Fruit fly (Drosophila melanogaster) whole organism, pupa: ENCODE measurements around the gene Mlp84B.

Experiments used
- CG12605 ChIP-seq: fragments of 200-800 bp; sonication (Bioruptor generic); IDR thresholded peaks from 2 replicates; pipeline ENCODE4 v1.3.6; 2022; ENCODE audit warnings: missing biosample characterization, missing genetic modification characterization
- CG13204 ChIP-seq: fragments of 200-800 bp; sonication (Bioruptor generic); optimal IDR thresholded peaks from 2 replicates; lab custom pipeline; 2018; ENCODE audit warnings: missing biosample characterization, mild to moderate bottlenecking, missing genetic modification characterization, moderate library complexity
- CG14655 ChIP-seq: fragments of 200-800 bp; sonication (Bioruptor generic); optimal IDR thresholded peaks from 3 replicates; lab custom pipeline; 2017; ENCODE audit warnings: mild to moderate bottlenecking, missing biosample characterization, missing genetic modification reagents, missing genetic modification characterization
- CG32121 ChIP-seq: fragments of 200-800 bp; sonication (Bioruptor generic); IDR thresholded peaks from 2 replicates; pipeline ENCODE4 v1.3.6; 2022; ENCODE audit warnings: missing biosample characterization, missing genetic modification characterization
- CG34367 ChIP-seq: fragments of 200-800 bp; sonication (Bioruptor generic); optimal IDR thresholded peaks from 2 replicates; lab custom pipeline; 2018; ENCODE audit warnings: missing biosample characterization, mild to moderate bottlenecking, missing genetic modification characterization
- CG8301 ChIP-seq: fragments of 200-800 bp; sonication (Bioruptor generic); optimal IDR thresholded peaks from 2 replicates; lab custom pipeline; 2018; ENCODE audit warnings: missing biosample characterization, mild to moderate bottlenecking, missing genetic modification characterization
- D1 ChIP-seq: fragments of 200-800 bp; sonication (Bioruptor generic); optimal IDR thresholded peaks from 2 replicates; lab custom pipeline; 2018; ENCODE audit warnings: missing biosample characterization, mild to moderate bottlenecking, missing genetic modification characterization, moderate library complexity
- EcR ChIP-seq: fragments of 200-800 bp; sonication (Bioruptor generic); optimal IDR thresholded peaks from 3 replicates; lab custom pipeline; 2019; ENCODE audit warnings: missing biosample characterization, missing genetic modification characterization, mild to moderate bottlenecking, moderate library complexity, missing genetic modification reagents
- Ets98B ChIP-seq: fragments of 200-800 bp; sonication (Bioruptor generic); IDR thresholded peaks from 2 replicates; pipeline ENCODE4 v1.3.6; 2022; ENCODE audit warnings: missing biosample characterization, missing genetic modification characterization
- Pif1A ChIP-seq: fragments of 200-800 bp; sonication (Bioruptor generic); optimal IDR thresholded peaks from 3 replicates; lab custom pipeline; 2016; ENCODE audit warnings: missing biosample characterization, missing genetic modification characterization
- fd96Ca ChIP-seq: fragments of 200-800 bp; sonication (Bioruptor generic); IDR thresholded peaks from 3 replicates; pipeline ENCODE4 v1.3.6; 2022; ENCODE audit warnings: missing biosample characterization, missing genetic modification characterization

DNA sequence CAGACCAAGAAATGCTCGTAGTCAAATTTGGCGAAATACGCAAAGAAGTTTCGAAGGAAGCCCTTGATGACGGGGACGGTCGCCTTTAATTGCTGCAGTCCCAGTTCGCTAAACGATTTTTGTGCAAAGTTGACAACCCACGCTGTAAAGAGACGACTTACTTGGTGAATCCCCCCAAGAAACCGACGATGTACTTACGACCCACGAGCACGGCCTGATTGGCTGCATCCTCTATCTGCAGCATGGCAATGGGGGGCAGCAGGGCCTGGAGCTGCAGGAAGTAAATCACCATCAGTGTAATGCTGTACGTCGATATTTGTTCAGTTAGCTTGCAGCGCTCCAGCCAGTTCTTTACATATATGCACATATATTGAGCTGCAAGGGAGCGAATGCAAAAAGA is 33.8 kb downstream of the Mlp84B start:
- TF ChIP-seq D1 (tag; lab: Kevin White, UChicago) (no peak), EcR (no peak), CG14655 (GFP tag; lab: Kevin White, UChicago) (no peak), CG32121 (GFP tag; lab: Robert Waterston, UW) (no peak), CG12605 (GFP tag; lab: Robert Waterston, UW) (no peak), CG13204 (GFP tag; lab: Kevin White, UChicago) (no peak), Pif1A (GFP tag; lab: Kevin White, UChicago) (no peak), fd96Ca (GFP tag; lab: Robert Waterston, UW) (no peak), CG8301 (tag; lab: Kevin White, UChicago) (no peak), Ets98B (GFP tag; lab: Robert Waterston, UW) (no peak), CG34367 (tag; lab: Kevin White, UChicago) (no peak)
